Worm (Caenorhabditis elegans): ENCODE measurements around the gene C01F6.14.

DNA sequence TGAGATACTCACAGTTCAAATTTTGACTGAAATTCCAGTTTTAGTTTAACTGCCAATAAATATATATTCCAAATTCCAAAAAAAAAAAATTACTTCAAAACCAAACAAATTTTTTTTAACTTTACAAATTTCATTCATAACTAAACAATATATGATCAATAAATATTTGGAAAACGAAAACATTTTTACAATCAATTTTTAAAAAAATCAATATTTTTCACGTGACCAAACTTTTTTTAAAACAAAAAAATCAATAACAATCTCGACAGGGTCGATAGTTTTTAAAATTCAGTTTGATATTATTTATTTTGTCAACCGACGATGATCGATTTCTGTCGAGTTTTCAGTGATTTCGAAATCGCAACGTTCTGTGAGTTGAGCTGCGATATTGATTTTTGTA, 46.3 kb upstream of the C01F6.14 start, which contains the start of gene F23B2.7:
- no peak for TF ChIP-seq zag-1 (tag; optimal IDR thresholded peaks at IDR 0.05)
- no peak for TF ChIP-seq xbp-1 (tag; optimal IDR thresholded peaks at IDR 0.05)
- no peak for TF ChIP-seq lsy-2 (tag; optimal IDR thresholded peaks at IDR 0.05)

Data from whole organism, L1 larva.